Worm (Caenorhabditis elegans): ENCODE results near the gene R03H10.5.

ce11 chrII:4152864-4153263 is 17.5 kb downstream of the R03H10.5 start:
- TF ChIP-seq fkh-10 (GFP tag; optimal IDR thresholded peaks at IDR 0.05) (no peak), ceh-30 (tag; optimal IDR thresholded peaks at IDR 0.05) (no peak), pha-4 (tag; optimal IDR thresholded peaks at IDR 0.05) (no peak), lin-11 (tag; optimal IDR thresholded peaks at IDR 0.05) (no peak), elt-2 (tag; optimal IDR thresholded peaks at IDR 0.05) (no peak), unc-3 (GFP tag; conservative IDR thresholded peaks at IDR 0.05) (no peak), unc-3 (tag; optimal IDR thresholded peaks at IDR 0.05) (no peak), unc-86 (tag; optimal IDR thresholded peaks at IDR 0.05) (no peak), sox-4 (tag; optimal IDR thresholded peaks at IDR 0.05) (no peak), ama-1 (optimal IDR thresholded peaks at IDR 0.05) (no peak), pag-3 (tag; optimal IDR thresholded peaks at IDR 0.05; ENCODE audit: borderline replicate concordance) (no peak), lim-6 (tag; optimal IDR thresholded peaks at IDR 0.05) (no peak), hlh-6 (tag; optimal IDR thresholded peaks at IDR 0.05) (no peak)

Data from whole organism, late embryonic.